Fruit fly (Drosophila melanogaster) whole organism, prepupa: Measurements from ENCODE around the gene CG8141.

Experiments
- Blimp-1 ChIP-seq: fragments of 200-800 bp; sonication (Bioruptor generic); optimal IDR thresholded peaks from 3 replicates; lab custom pipeline; 2017; ENCODE audit warnings: missing biosample characterization, missing genetic modification characterization, mild to moderate bottlenecking, moderate library complexity, missing genetic modification reagents
- CG10631 ChIP-seq: fragments of 200-800 bp; sonication (Bioruptor generic); optimal IDR thresholded peaks from 2 replicates; lab custom pipeline; 2016; ENCODE audit warnings: missing biosample characterization, missing genetic modification characterization
- CG10669 ChIP-seq: fragments of 200-800 bp; sonication (Bioruptor generic); optimal IDR thresholded peaks from 3 replicates; lab custom pipeline; 2018; ENCODE audit warnings: missing biosample characterization, mild to moderate bottlenecking, missing genetic modification characterization, moderate library complexity
- CG11294 ChIP-seq: fragments of 200-800 bp; sonication (Bioruptor generic); IDR thresholded peaks from 2 replicates; pipeline ENCODE4 v1.3.6; 2022; ENCODE audit warnings: missing biosample characterization, missing genetic modification characterization
- CG11762 ChIP-seq: fragments of 200-800 bp; sonication (Bioruptor generic); optimal IDR thresholded peaks from 3 replicates; lab custom pipeline; 2016; ENCODE audit warnings: missing biosample characterization, missing genetic modification characterization; ENCODE audit not compliant: insufficient read depth
- CG11902 ChIP-seq: fragments of 200-800 bp; sonication (Bioruptor generic); optimal IDR thresholded peaks from 3 replicates; lab custom pipeline; 2016; ENCODE audit warnings: missing biosample characterization, missing genetic modification characterization
- CG15336 ChIP-seq: fragments of 200-800 bp; sonication (Bioruptor generic); IDR thresholded peaks from 2 replicates; pipeline ENCODE4 v1.3.6; 2022; ENCODE audit warnings: missing biosample characterization, missing genetic modification characterization
- CG1621 ChIP-seq: fragments of 200-800 bp; sonication (Bioruptor generic); optimal IDR thresholded peaks from 3 replicates; lab custom pipeline; 2018; ENCODE audit warnings: missing biosample characterization, mild to moderate bottlenecking, missing genetic modification characterization
- CG16779 ChIP-seq: fragments of 200-800 bp; sonication (Bioruptor generic); optimal IDR thresholded peaks from 3 replicates; lab custom pipeline; 2017; ENCODE audit warnings: missing biosample characterization, mild to moderate bottlenecking, missing genetic modification characterization
- CG3032 ChIP-seq: fragments of 200-800 bp; optimal IDR thresholded peaks from 2 replicates; lab custom pipeline; 2019; ENCODE audit warnings: missing biosample characterization, mild to moderate bottlenecking, missing genetic modification characterization, moderate library complexity
- CG31627 ChIP-seq: fragments of 200-800 bp; sonication (Bioruptor generic); optimal IDR thresholded peaks from 3 replicates; lab custom pipeline; 2016; ENCODE audit warnings: missing biosample characterization, missing genetic modification characterization
- CG32006 ChIP-seq: fragments of 200-800 bp; sonication (Bioruptor generic); optimal IDR thresholded peaks from 3 replicates; lab custom pipeline; 2017; ENCODE audit warnings: missing biosample characterization, mild to moderate bottlenecking, missing genetic modification characterization
- CG3919 ChIP-seq: fragments of 200-800 bp; sonication (Bioruptor generic); optimal IDR thresholded peaks from 3 replicates; lab custom pipeline; 2016; ENCODE audit warnings: missing biosample characterization, missing genetic modification characterization
- CG6808 ChIP-seq: fragments of 200-800 bp; sonication (Bioruptor generic); optimal IDR thresholded peaks from 3 replicates; lab custom pipeline; 2017; ENCODE audit warnings: missing biosample characterization, missing genetic modification characterization, mild to moderate bottlenecking, moderate library complexity, missing genetic modification reagents
- CG6854 ChIP-seq: fragments of 200-800 bp; sonication (Bioruptor generic); optimal IDR thresholded peaks from 2 replicates; lab custom pipeline; 2017; ENCODE audit warnings: missing biosample characterization, mild to moderate bottlenecking, missing genetic modification characterization
- CG7368 ChIP-seq: fragments of 200-800 bp; sonication (Bioruptor generic); optimal IDR thresholded peaks from 3 replicates; lab custom pipeline; 2016; ENCODE audit warnings: missing biosample characterization, missing genetic modification characterization
- CG8119 ChIP-seq: fragments of 200-800 bp; sonication (Bioruptor generic); IDR thresholded peaks from 3 replicates; pipeline ENCODE4 v1.3.6; 2022; ENCODE audit warnings: missing biosample characterization, missing genetic modification characterization
- CG8319 ChIP-seq: fragments of 200-800 bp; sonication (Bioruptor generic); optimal IDR thresholded peaks from 3 replicates; lab custom pipeline; 2016; ENCODE audit warnings: missing biosample characterization, missing genetic modification characterization
- CG8632 ChIP-seq: fragments of 200-800 bp; sonication (Bioruptor generic); optimal IDR thresholded peaks from 3 replicates; lab custom pipeline; 2016; ENCODE audit warnings: missing biosample characterization, missing genetic modification characterization
- CG9139 ChIP-seq: fragments of 200-800 bp; sonication (Bioruptor generic); optimal IDR thresholded peaks from 3 replicates; lab custom pipeline; 2017; ENCODE audit warnings: missing biosample characterization, mild to moderate bottlenecking, missing genetic modification characterization
- Eip75B ChIP-seq: fragments of 200-800 bp; sonication (Bioruptor generic); optimal IDR thresholded peaks from 3 replicates; lab custom pipeline; 2016; ENCODE audit warnings: missing biosample characterization, missing genetic modification characterization
- Eip93F ChIP-seq: fragments of 200-800 bp; sonication (Bioruptor generic); optimal IDR thresholded peaks from 2 replicates; lab custom pipeline; 2016; ENCODE audit warnings: missing biosample characterization, mild to moderate bottlenecking, missing genetic modification characterization
- Ets21C ChIP-seq: fragments of 200-800 bp; sonication (Bioruptor generic); optimal IDR thresholded peaks from 3 replicates; lab custom pipeline; 2016; ENCODE audit warnings: missing biosample characterization, missing genetic modification characterization
- Hr38 ChIP-seq: sonication (Bioruptor generic); optimal IDR thresholded peaks from 2 replicates; lab custom pipeline; 2016; ENCODE audit warnings: missing biosample characterization, missing genetic modification characterization
- Hr39 ChIP-seq: fragments of 200-800 bp; sonication (Bioruptor generic); optimal IDR thresholded peaks from 2 replicates; lab custom pipeline; 2016; ENCODE audit warnings: missing biosample characterization, missing genetic modification characterization
- Hr4 ChIP-seq: fragments of 200-800 bp; sonication (Bioruptor generic); optimal IDR thresholded peaks from 3 replicates; lab custom pipeline; 2016; ENCODE audit warnings: missing biosample characterization, missing genetic modification characterization
- Lpt ChIP-seq: fragments of 200-800 bp; sonication (Bioruptor generic); optimal IDR thresholded peaks from 3 replicates; lab custom pipeline; 2016; ENCODE audit warnings: missing biosample characterization, missing genetic modification characterization
- Met ChIP-seq: fragments of 200-800 bp; sonication (Bioruptor generic); optimal IDR thresholded peaks from 3 replicates; lab custom pipeline; 2016; ENCODE audit warnings: missing biosample characterization, missing genetic modification characterization
- OdsH ChIP-seq: fragments of 200-800 bp; sonication (Bioruptor generic); optimal IDR thresholded peaks from 3 replicates; lab custom pipeline; 2016; ENCODE audit warnings: missing biosample characterization, missing genetic modification characterization
- Smox ChIP-seq: fragments of 200-800 bp; sonication (Bioruptor generic); optimal IDR thresholded peaks from 3 replicates; lab custom pipeline; 2016; ENCODE audit warnings: missing biosample characterization, missing genetic modification characterization
- Sox14 ChIP-seq: fragments of 200-800 bp; sonication (Bioruptor generic); optimal IDR thresholded peaks from 3 replicates; lab custom pipeline; 2016; ENCODE audit warnings: missing biosample characterization, missing genetic modification characterization
- Sox15 ChIP-seq: fragments of 200-800 bp; sonication (Bioruptor generic); optimal IDR thresholded peaks from 3 replicates; lab custom pipeline; 2016; ENCODE audit warnings: missing biosample characterization, missing genetic modification characterization
- achi ChIP-seq: fragments of 200-800 bp; sonication (Bioruptor generic); optimal IDR thresholded peaks from 3 replicates; lab custom pipeline; 2016; ENCODE audit warnings: missing biosample characterization, missing genetic modification characterization
- dac ChIP-seq: fragments of 200-800 bp; sonication (Bioruptor generic); optimal IDR thresholded peaks from 2 replicates; lab custom pipeline; 2017; ENCODE audit warnings: missing biosample characterization, mild to moderate bottlenecking, missing genetic modification characterization
- dsx ChIP-seq: fragments of 200-800 bp; optimal IDR thresholded peaks from 3 replicates; lab custom pipeline; 2019; ENCODE audit warnings: missing biosample characterization, mild to moderate bottlenecking, missing genetic modification characterization, moderate library complexity; ENCODE audit not compliant: poor library complexity, severe bottlenecking
- esn ChIP-seq: fragments of 200-800 bp; sonication (Bioruptor generic); optimal IDR thresholded peaks from 2 replicates; lab custom pipeline; 2016; ENCODE audit warnings: missing biosample characterization, mild to moderate bottlenecking, missing genetic modification characterization, moderate library complexity
- fd59A ChIP-seq: fragments of 200-800 bp; sonication (Bioruptor generic); optimal IDR thresholded peaks from 2 replicates; lab custom pipeline; 2017; ENCODE audit warnings: missing biosample characterization, mild to moderate bottlenecking, missing genetic modification characterization, missing genetic modification reagents
- fkh ChIP-seq: fragments of 200-800 bp; sonication (Bioruptor generic); optimal IDR thresholded peaks from 3 replicates; lab custom pipeline; 2017; ENCODE audit warnings: missing biosample characterization, mild to moderate bottlenecking, missing genetic modification characterization, moderate library complexity
- lz ChIP-seq: fragments of 200-800 bp; sonication (Bioruptor generic); optimal IDR thresholded peaks from 3 replicates; lab custom pipeline; 2016; ENCODE audit warnings: missing biosample characterization, missing genetic modification characterization
- net ChIP-seq: fragments of 200-800 bp; sonication (Bioruptor generic); optimal IDR thresholded peaks from 3 replicates; lab custom pipeline; 2016; ENCODE audit warnings: missing biosample characterization, missing genetic modification characterization
- pdm3 ChIP-seq: fragments of 200-800 bp; sonication (Bioruptor generic); optimal IDR thresholded peaks from 3 replicates; lab custom pipeline; 2016; ENCODE audit warnings: missing biosample characterization, missing genetic modification characterization
- salr ChIP-seq, 2 experiments: fragments of 200-800 bp; sonication (Bioruptor generic); optimal IDR thresholded peaks; 3 replicates each; lab custom pipeline; 2016 to 2018; ENCODE audit warnings: missing biosample characterization in 2 of 2, missing genetic modification characterization in 2 of 2, mild to moderate bottlenecking in 1 of 2
- spab ChIP-seq: fragments of 200-800 bp; sonication (Bioruptor generic); optimal IDR thresholded peaks from 2 replicates; lab custom pipeline; 2017; ENCODE audit warnings: missing biosample characterization, mild to moderate bottlenecking, missing genetic modification characterization, missing genetic modification reagents
- vri ChIP-seq: fragments of 200-800 bp; sonication (Bioruptor generic); optimal IDR thresholded peaks from 3 replicates; lab custom pipeline; 2016; ENCODE audit warnings: missing biosample characterization, mild to moderate bottlenecking, missing genetic modification characterization

Gene CG8141

DNA sequence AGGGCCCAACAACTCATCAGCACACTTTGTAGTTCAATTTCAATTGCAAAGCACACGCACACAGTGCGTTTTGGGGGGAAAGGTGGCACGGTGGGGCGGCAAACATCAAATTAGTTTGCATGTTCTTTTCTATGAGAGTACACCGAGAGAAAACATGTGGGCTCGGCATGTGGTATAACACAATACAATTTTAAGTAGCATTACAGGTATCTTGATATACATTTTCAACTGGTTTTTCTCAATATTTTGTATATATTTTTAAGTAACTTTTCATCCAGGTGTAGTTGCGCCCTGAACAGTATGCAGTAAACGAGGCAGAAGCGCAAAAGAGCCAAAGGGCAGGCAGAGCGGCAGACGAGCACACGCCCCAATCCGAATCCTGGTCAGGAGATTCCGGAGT, 9.0 kb downstream of the CG8141 start:
- no peak for TF ChIP-seq Sox14 (GFP tag; lab: Kevin White, UChicago)
- no peak for TF ChIP-seq CG7368
- no peak for TF ChIP-seq CG15336 (GFP tag; lab: Robert Waterston, UW)
- TF ChIP-seq lz (GFP tag; lab: Kevin White, UChicago) = no peak
- no peak for TF ChIP-seq CG6808 (GFP tag; lab: Kevin White, UChicago)
- TF ChIP-seq Hr38 (GFP tag; lab: Kevin White, UChicago) = no peak
- no peak for TF ChIP-seq fd59A (GFP tag; lab: Kevin White, UChicago)

DNA sequence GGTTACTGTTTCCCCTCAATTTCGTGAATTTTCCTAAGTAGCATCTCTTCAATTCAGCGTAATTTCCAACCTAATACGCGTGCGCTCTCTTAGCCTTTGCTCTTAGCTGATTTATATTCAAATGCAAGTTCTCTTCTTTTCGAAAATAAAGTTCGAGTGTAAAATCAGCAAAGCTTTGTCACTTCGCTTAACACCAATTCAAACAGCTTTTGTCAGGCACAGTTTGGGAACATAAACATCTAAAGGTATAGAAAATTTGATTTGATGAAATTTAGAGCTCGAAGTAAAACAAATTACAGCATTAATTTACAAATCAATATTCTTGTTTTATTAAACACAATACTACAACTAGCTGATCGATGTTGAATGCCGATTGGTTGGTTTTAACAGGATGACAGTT, 17.1 kb downstream of the CG8141 start:
- TF ChIP-seq CG16779 (tag; lab: Kevin White, UChicago) (no peak), Smox (GFP tag; lab: Kevin White, UChicago) (no peak), Hr4 (no peak), Lpt (GFP tag; lab: Kevin White, UChicago) (no peak), esn (no peak), Sox14 (GFP tag; lab: Kevin White, UChicago) (no peak), salr (GFP tag; optimal IDR thresholded peaks at IDR 0.05; lab: Kevin White, UChicago) (no peak), CG7368 (no peak), Ets21C (GFP tag; lab: Kevin White, UChicago) (no peak), CG11762 (GFP tag; lab: Kevin White, UChicago) (no peak), vri (GFP tag; lab: Kevin White, UChicago) (no peak), fd59A (GFP tag; lab: Kevin White, UChicago) (no peak), Eip75B (GFP tag; lab: Kevin White, UChicago) (no peak), CG8632 (GFP tag; lab: Kevin White, UChicago) (no peak), CG11294 (GFP tag; lab: Robert Waterston, UW) (no peak)

DNA sequence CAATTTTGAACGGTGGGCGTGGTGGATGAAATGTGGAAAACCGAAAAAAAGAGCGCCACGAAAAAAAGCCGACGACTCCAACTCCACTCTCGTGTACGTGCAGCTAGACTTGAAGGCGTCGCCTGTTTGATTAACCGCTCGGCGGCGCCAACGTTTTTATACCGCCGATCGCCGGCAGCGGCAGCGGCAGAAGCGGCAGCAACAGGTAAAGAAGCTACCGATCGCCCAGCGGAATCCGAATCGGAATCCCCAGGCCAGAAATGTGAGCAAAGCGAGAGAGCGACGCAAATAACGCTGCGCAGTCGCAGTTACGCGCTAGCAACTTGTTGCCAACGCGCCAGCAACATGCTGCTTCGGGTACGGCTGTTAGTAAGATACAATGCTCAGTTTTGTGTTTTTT, 22.9 kb downstream of the CG8141 start, which contains the start of gene CG8483:
Gene CG8483, minus strand, starts transcription at position 119 of the 400 bp plus-strand sequence.
- TF ChIP-seq fkh (GFP tag; lab: Kevin White, UChicago) (peak; percentile 4), OdsH (GFP tag; lab: Kevin White, UChicago) (no peak)

DNA sequence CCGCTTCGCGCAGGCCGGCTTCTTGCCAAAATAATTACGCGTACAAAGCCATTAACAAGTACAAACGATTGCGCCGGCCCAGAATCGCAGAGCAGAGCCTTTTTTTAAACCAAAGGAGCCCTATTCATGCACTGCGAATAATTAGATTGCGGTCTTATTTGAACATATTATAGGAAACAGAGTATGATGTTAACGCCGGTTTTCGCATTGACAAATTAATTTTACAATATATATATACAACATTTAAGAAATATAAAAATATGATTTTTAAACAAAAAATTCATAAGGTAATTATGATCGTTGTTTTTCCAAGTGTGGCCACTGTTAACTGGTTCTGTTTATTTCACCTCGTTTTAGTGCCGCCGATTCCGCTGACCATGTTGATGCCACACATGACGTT, 23.7 kb downstream of the CG8141 start:
- peak; percentile 6 for TF ChIP-seq CG32006 (GFP tag; lab: Kevin White, UChicago)
- peak; percentile 16 for TF ChIP-seq Met (GFP tag; lab: Kevin White, UChicago)
- TF ChIP-seq CG11762 (GFP tag; lab: Kevin White, UChicago) = no peak
- no peak for TF ChIP-seq Hr39 (GFP tag; lab: Kevin White, UChicago)
- TF ChIP-seq CG8319 (GFP tag; lab: Kevin White, UChicago) = peak; percentile 17
- no peak for TF ChIP-seq fkh (GFP tag; lab: Kevin White, UChicago)
- TF ChIP-seq pdm3 (GFP tag; lab: Kevin White, UChicago) = peak; percentile 14
- no peak for TF ChIP-seq Lpt (GFP tag; lab: Kevin White, UChicago)
- TF ChIP-seq CG1621 (tag; lab: Kevin White, UChicago) = no peak
- TF ChIP-seq dsx (GFP tag; lab: Kevin White, UChicago) = peak; percentile 49
- TF ChIP-seq CG7368 = peak; percentile 12
- TF ChIP-seq Sox15 (GFP tag; lab: Kevin White, UChicago) = no peak
- TF ChIP-seq CG10631 (GFP tag; lab: Kevin White, UChicago) = peak; percentile 23
- no peak for TF ChIP-seq Hr4
- no peak for TF ChIP-seq CG6854 (GFP tag; lab: Kevin White, UChicago)
- TF ChIP-seq Sox14 (GFP tag; lab: Kevin White, UChicago) = no peak
- TF ChIP-seq esn = peak; percentile 47
- TF ChIP-seq CG10669 = peak; percentile 68
- TF ChIP-seq CG16779 (tag; lab: Kevin White, UChicago) = no peak
- peak; percentile 34 for TF ChIP-seq OdsH (GFP tag; lab: Kevin White, UChicago)
- TF ChIP-seq CG3032 (tag; lab: Kevin White, UChicago) = peak; percentile 65
- peak; percentile 22 for TF ChIP-seq net (GFP tag; lab: Kevin White, UChicago)
- peak; percentile 50 for TF ChIP-seq achi (GFP tag; lab: Kevin White, UChicago)
- peak; percentile 53 for TF ChIP-seq CG3919 (GFP tag; lab: Kevin White, UChicago)
- peak; percentile 15 for TF ChIP-seq CG11902 (GFP tag; lab: Kevin White, UChicago)
- peak; percentile 19 for TF ChIP-seq Eip75B (GFP tag; lab: Kevin White, UChicago)
- TF ChIP-seq dac = no peak
- TF ChIP-seq spab (GFP tag; lab: Kevin White, UChicago) = peak; percentile 51
- TF ChIP-seq Blimp-1 (GFP tag; lab: Kevin White, UChicago) = no peak
- TF ChIP-seq CG9139 (GFP tag; lab: Kevin White, UChicago) = peak; percentile 36
- TF ChIP-seq CG8119 (GFP tag; lab: Robert Waterston, UW) = 0 out of 3 replicates have a peak, but pooled peaks have one; percentile 14
- no peak for TF ChIP-seq CG31627 (GFP tag; lab: Kevin White, UChicago)
- no peak for TF ChIP-seq Eip93F (GFP tag; lab: Kevin White, UChicago)
- no peak for TF ChIP-seq vri (GFP tag; lab: Kevin White, UChicago)
